Worm (Caenorhabditis elegans) whole organism, midembryonic: ENCODE data around the gene C09G5.7.

Experiments used
- T22C8.4 ChIP-seq: fragments of 200-800 bp; sonication (Bioruptor generic); IDR thresholded peaks from 2 replicates; pipeline ENCODE4 v1.3.6; 2022; ENCODE audit warnings: missing genetic modification characterization, missing compliant biosample characterization
- cog-1 ChIP-seq: sonication (generic microtip); optimal IDR thresholded peaks from 2 replicates; lab custom pipeline; 2016; ENCODE audit warnings: missing genetic modification characterization, missing compliant biosample characterization
- flt-1 ChIP-seq: fragments of 200-800 bp; sonication (Bioruptor generic); IDR thresholded peaks from 2 replicates; pipeline ENCODE4 v1.3.6; 2022; ENCODE audit warnings: missing genetic modification characterization, missing compliant biosample characterization
- klf-2 ChIP-seq: fragments of 200-800 bp; sonication (Bioruptor generic); conservative IDR thresholded peaks from 2 replicates; pipeline ENCODE4 v1.3.6; 2022; ENCODE audit warnings: missing genetic modification reagents, missing genetic modification characterization, missing compliant biosample characterization
- med-1 ChIP-seq: sonication (generic microtip); optimal IDR thresholded peaks from 2 replicates; lab custom pipeline; 2017; ENCODE audit warnings: missing genetic modification characterization, mild to moderate bottlenecking, missing compliant biosample characterization, antibody characterized with exemption, missing genetic modification reagents; ENCODE audit not compliant: insufficient read depth
- ref-1 ChIP-seq: fragments of 200-800 bp; sonication (Bioruptor generic); conservative IDR thresholded peaks from 2 replicates; pipeline ENCODE4 v1.3.6; 2022; ENCODE audit warnings: missing genetic modification reagents, missing genetic modification characterization, missing compliant biosample characterization
- tab-1 ChIP-seq: fragments of 200-800 bp; sonication (Bioruptor generic); IDR thresholded peaks from 2 replicates; pipeline ENCODE4 v1.3.6; 2022; ENCODE audit warnings: missing genetic modification characterization, missing compliant biosample characterization
- ztf-23 ChIP-seq: fragments of 200-800 bp; sonication (Bioruptor generic); IDR thresholded peaks from 2 replicates; pipeline ENCODE4 v1.3.6; 2022; ENCODE audit warnings: missing genetic modification reagents, missing genetic modification characterization, missing compliant biosample characterization
- ztf-29 ChIP-seq: fragments of 200-800 bp; sonication (Bioruptor generic); IDR thresholded peaks from 2 replicates; pipeline ENCODE4 v1.3.6; 2022; ENCODE audit warnings: missing genetic modification reagents, missing genetic modification characterization, missing compliant biosample characterization

Gene C09G5.7

DNA sequence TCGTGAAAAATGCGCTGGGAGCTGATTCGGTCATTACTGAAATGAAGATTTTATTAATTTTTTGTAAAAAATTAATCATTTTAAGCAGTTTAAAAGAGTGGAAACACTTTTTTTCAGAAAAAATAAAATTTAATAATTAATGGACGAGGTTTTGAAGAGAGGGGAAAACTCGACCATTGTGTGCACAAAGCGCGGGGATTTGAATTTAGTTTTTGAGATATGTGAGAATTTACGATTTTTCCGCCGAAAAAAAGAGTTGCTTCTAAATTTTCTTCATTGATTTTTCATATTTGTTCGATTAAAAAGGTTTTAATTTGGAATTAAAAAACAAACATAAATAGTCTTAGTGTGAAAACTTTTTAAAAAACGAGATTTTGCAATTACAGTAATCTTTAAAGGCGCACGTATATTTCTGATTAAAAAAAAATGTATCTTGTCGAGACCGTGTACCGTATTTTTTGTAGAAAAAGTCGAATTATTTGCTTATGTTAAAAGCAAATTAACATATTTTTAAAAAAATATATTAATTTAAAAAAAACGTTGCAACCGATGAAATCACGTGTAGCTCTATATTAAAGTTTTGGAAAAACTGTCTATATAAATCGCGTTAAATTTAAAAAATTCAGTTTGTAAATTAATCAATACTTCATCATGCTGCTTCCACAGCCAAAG, at the start of gene C09G5.7, which contains the start of gene dph-2:
C09G5.7 (plus strand) TSS at position 622 of the 672 bp plus-strand sequence.
dph-2 (minus strand) TSS at position 36 of the 672 bp plus-strand sequence.
- TF ChIP-seq ztf-29 (GFP tag; lab: Robert Waterston, UW), result no peak
- no peak for TF ChIP-seq cog-1
- no peak for TF ChIP-seq tab-1 (GFP tag; lab: Robert Waterston, UW)
- no peak for TF ChIP-seq ref-1 (GFP tag; lab: Robert Waterston, UW)
- TF ChIP-seq ztf-23 (GFP tag; lab: Robert Waterston, UW), result no peak
- no peak for TF ChIP-seq klf-2 (GFP tag; lab: Robert Waterston, UW)

DNA sequence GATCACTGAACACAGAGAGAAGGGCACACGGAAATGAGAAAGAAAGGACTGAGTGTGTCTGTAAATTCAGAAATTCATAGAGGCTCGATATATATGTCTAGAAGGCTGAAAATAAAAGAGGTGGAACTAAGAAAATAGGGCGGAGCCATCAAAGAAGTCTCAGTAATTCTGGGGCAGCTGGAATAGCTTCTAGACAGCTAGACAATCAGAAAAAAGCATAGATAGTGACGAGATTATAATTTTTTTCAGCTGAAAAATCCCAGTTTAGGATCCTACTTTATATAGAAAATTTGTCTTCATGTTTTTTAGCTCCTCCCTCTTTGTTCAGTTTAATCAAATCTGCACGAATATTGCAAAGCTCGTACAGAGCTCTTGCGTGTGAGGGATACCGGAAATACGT, 49.7 kb upstream of the C09G5.7 start, which contains the start of gene D2089.3:
D2089.3 (minus strand) TSS at position 101 of the 400 bp plus-strand sequence.
- TF ChIP-seq ztf-23 (GFP tag; lab: Robert Waterston, UW) (no peak), ztf-29 (GFP tag; lab: Robert Waterston, UW) (no peak), ref-1 (GFP tag; lab: Robert Waterston, UW) (no peak), cog-1 (no peak), klf-2 (GFP tag; lab: Robert Waterston, UW) (no peak), flt-1 (GFP tag; lab: Robert Waterston, UW) (no peak), tab-1 (GFP tag; lab: Robert Waterston, UW) (no peak), med-1 (GFP tag; lab: Kevin White, UChicago) (no peak), T22C8.4 (GFP tag; lab: Robert Waterston, UW) (no peak)

DNA sequence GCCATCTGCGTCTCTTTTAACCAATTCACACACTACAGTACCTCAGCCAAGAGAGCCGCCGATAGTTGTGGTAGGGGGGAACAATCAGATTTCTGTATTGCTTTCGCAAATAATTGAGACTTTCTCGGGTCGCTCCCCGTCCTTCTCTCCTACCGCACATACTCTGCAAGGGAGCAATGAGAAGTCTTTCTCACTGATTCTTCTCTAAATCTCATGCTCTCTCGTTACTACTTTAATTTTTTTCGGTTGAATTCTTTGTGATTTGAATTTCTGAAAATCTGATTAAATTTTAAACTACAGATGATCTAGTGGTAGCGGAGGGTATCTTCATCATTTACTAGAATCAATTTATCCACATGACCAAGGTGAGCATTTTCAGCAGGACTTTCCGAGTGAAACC, 39.4 kb upstream of the C09G5.7 start, which contains the start of gene ptb-1:
ptb-1 (plus strand) TSS at position 301 of the 400 bp plus-strand sequence.
- no peak for TF ChIP-seq T22C8.4 (GFP tag; lab: Robert Waterston, UW)

ce11 chrII:10680130-10680529, 34.6 kb upstream of the C09G5.7 start:
- TF ChIP-seq ref-1 (GFP tag; lab: Robert Waterston, UW) (no peak), ztf-29 (GFP tag; lab: Robert Waterston, UW) (no peak), tab-1 (GFP tag; lab: Robert Waterston, UW) (no peak), ztf-23 (GFP tag; lab: Robert Waterston, UW) (no peak), T22C8.4 (GFP tag; lab: Robert Waterston, UW) (no peak), cog-1 (no peak), klf-2 (GFP tag; lab: Robert Waterston, UW) (no peak), flt-1 (GFP tag; lab: Robert Waterston, UW) (no peak), med-1 (GFP tag; lab: Kevin White, UChicago) (no peak)

ce11 chrII:10680614-10681013, 34.1 kb upstream of the C09G5.7 start:
- TF ChIP-seq flt-1 (GFP tag; lab: Robert Waterston, UW) (no peak), tab-1 (GFP tag; lab: Robert Waterston, UW) (no peak), ztf-23 (GFP tag; lab: Robert Waterston, UW) (no peak), ztf-29 (GFP tag; lab: Robert Waterston, UW) (no peak), T22C8.4 (GFP tag; lab: Robert Waterston, UW) (no peak), cog-1 (no peak), ref-1 (GFP tag; lab: Robert Waterston, UW) (no peak), klf-2 (GFP tag; lab: Robert Waterston, UW) (no peak), med-1 (GFP tag; lab: Kevin White, UChicago) (no peak)

DNA sequence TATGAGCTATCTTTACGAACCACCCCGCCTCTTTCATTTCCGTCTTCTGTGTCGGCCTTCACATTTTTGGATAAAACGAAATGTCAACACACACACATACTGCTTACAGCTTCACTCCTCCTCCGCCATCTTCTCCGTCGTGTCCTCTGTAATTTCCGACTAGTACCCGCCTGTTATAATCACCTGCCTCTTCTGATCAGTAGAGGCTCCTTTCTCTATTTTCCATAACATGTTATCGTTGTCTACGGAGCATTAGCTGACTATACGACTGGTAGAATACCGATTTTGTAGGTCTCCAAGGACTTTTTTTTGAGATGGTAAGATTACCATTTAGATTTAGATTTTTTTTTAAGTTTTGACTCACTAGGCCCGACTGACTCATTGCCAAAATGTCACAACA, 29.7 kb upstream of the C09G5.7 start:
- TF ChIP-seq ztf-23 (GFP tag; lab: Robert Waterston, UW) (no peak), ztf-29 (GFP tag; lab: Robert Waterston, UW) (no peak), cog-1 (no peak), T22C8.4 (GFP tag; lab: Robert Waterston, UW) (no peak), flt-1 (GFP tag; lab: Robert Waterston, UW) (no peak), med-1 (GFP tag; lab: Kevin White, UChicago) (no peak), klf-2 (GFP tag; lab: Robert Waterston, UW) (no peak), tab-1 (GFP tag; lab: Robert Waterston, UW) (no peak), ref-1 (GFP tag; lab: Robert Waterston, UW) (no peak)

DNA sequence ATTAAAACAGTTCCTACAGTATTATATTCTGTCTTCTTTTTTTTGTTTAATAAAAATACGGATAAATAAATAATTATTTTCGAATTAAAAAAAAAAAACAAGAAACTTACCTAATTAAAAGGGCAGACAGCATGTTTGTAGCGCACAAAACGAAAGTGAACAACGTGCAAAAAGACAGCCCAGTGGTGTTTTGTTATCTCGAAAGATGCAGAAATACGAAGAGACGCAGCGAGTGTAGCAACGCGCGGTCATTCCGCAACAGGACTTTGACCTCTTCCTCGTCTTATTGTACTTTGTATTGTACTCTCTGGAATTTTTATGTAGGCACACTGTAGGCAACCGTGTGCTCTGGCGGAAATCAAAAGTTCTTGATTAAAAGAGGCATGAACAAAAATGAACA, 21.0 kb upstream of the C09G5.7 start, which contains the start of gene gbh-1:
gbh-1 (minus strand) TSS at position 149 of the 400 bp plus-strand sequence.
- TF ChIP-seq ztf-23 (GFP tag; lab: Robert Waterston, UW) (no peak), med-1 (GFP tag; lab: Kevin White, UChicago) (no peak), T22C8.4 (GFP tag; lab: Robert Waterston, UW) (no peak), ref-1 (GFP tag; lab: Robert Waterston, UW) (no peak), flt-1 (GFP tag; lab: Robert Waterston, UW) (no peak), cog-1 (no peak), klf-2 (GFP tag; lab: Robert Waterston, UW) (no peak), tab-1 (GFP tag; lab: Robert Waterston, UW) (no peak), ztf-29 (GFP tag; lab: Robert Waterston, UW) (no peak)

- no peak for TF ChIP-seq ref-1 (GFP tag; lab: Robert Waterston, UW)
- TF ChIP-seq ztf-23 (GFP tag; lab: Robert Waterston, UW), result no peak
- TF ChIP-seq tab-1 (GFP tag; lab: Robert Waterston, UW), result no peak
- no peak for TF ChIP-seq med-1 (GFP tag; lab: Kevin White, UChicago)
- TF ChIP-seq flt-1 (GFP tag; lab: Robert Waterston, UW), result no peak
- TF ChIP-seq klf-2 (GFP tag; lab: Robert Waterston, UW), result no peak
- no peak for TF ChIP-seq T22C8.4 (GFP tag; lab: Robert Waterston, UW)
- TF ChIP-seq ztf-29 (GFP tag; lab: Robert Waterston, UW), result no peak
- no peak for TF ChIP-seq cog-1
Measured at ce11 chrII:10694713-10695112, 20.0 kb upstream of the C09G5.7 start, which contains the start of gene lgc-57. lgc-57 (plus strand) TSS chrII:10695013.

DNA sequence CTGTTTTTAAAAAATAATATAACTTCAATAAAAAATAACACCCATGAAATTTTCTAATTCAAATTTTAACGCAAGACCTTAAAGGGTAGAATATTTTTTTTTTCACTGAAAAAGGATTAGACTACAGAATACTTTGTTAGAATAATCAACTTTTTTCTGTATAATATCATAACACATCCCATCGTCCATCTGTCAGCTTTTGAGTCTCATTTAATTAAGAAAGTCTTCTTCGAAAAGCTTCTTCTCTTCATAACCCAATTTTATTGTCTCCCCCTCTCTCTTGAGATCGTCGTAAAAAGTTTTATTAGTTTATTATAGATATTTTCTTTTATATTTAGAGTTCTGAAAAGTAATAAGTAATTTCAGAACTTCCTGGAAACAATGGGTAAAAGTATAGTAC, 18.6 kb upstream of the C09G5.7 start:
- TF ChIP-seq T22C8.4 (GFP tag; lab: Robert Waterston, UW) (no peak), cog-1 (no peak), ztf-23 (GFP tag; lab: Robert Waterston, UW) (no peak), flt-1 (GFP tag; lab: Robert Waterston, UW) (no peak), klf-2 (GFP tag; lab: Robert Waterston, UW) (no peak), ref-1 (GFP tag; lab: Robert Waterston, UW) (no peak), tab-1 (GFP tag; lab: Robert Waterston, UW) (no peak), ztf-29 (GFP tag; lab: Robert Waterston, UW) (no peak), med-1 (GFP tag; lab: Kevin White, UChicago) (no peak)
